Fruit fly (Drosophila melanogaster) whole organism, embryonic: Measurements from ENCODE around the gene CG14627.

ENCODE experiments used
- CG4424 ChIP-seq: fragments of 200-800 bp; sonication (Bioruptor generic); optimal IDR thresholded peaks from 3 replicates; lab custom pipeline; 2016; ENCODE audit warnings: missing biosample characterization, missing genetic modification characterization
- CG9437 ChIP-seq: fragments of 200-800 bp; sonication (Bioruptor generic); optimal IDR thresholded peaks from 2 replicates; lab custom pipeline; 2018; ENCODE audit warnings: missing biosample characterization, mild to moderate bottlenecking, missing genetic modification characterization
- NK7.1 ChIP-seq: fragments of 200-800 bp; sonication (Bioruptor generic); optimal IDR thresholded peaks from 3 replicates; lab custom pipeline; 2016; ENCODE audit warnings: missing biosample characterization, missing genetic modification characterization
- Sox102F ChIP-seq: fragments of 200-800 bp; sonication (Bioruptor generic); optimal IDR thresholded peaks from 2 replicates; lab custom pipeline; 2018; ENCODE audit warnings: missing biosample characterization, mild to moderate bottlenecking, missing genetic modification characterization, moderate library complexity
- disco-r ChIP-seq: fragments of 200-800 bp; sonication (Bioruptor generic); optimal IDR thresholded peaks from 2 replicates; lab custom pipeline; 2016; ENCODE audit warnings: missing biosample characterization, missing genetic modification characterization
- ranshi ChIP-seq: fragments of 200-800 bp; sonication (Bioruptor generic); IDR thresholded peaks from 2 replicates; pipeline ENCODE4 v1.3.6; 2022; ENCODE audit warnings: missing biosample characterization, missing genetic modification characterization

DNA sequence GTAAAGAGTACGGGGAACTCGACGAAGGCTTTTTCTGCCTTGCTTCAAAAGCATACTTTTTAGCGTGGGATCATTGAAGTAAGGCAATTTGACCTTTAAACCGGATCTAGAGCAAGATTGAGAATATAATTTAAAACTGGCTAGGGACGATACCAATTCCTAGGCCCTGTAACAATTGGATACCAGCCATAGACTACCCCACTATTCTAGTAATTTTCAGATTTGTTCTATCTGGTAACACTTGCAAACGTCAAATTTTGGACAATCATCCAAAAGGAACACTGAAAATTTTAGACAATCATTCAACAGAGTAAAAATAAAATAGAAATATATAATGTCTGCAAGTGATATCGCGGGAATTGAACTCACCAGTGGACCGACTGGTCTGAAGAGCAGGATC is 36.1 kb upstream of the CG14627 start, which contains the start of gene CG14628:
- no peak for TF ChIP-seq Sox102F (GFP tag; lab: Kevin White, UChicago)
- no peak for TF ChIP-seq disco-r (GFP tag; lab: Kevin White, UChicago)
- TF ChIP-seq ranshi (GFP tag; lab: Robert Waterston, UW): no peak
- TF ChIP-seq CG4424 (GFP tag; lab: Kevin White, UChicago): no peak
- TF ChIP-seq NK7.1 (GFP tag; lab: Kevin White, UChicago): no peak
- no peak for TF ChIP-seq CG9437 (GFP tag; lab: Kevin White, UChicago)
